Fruit fly (Drosophila melanogaster): ENCODE data around the gene B4.
A peak's percentile ranks its signal among the peaks of the same experiment; 100 is the strongest.

Gene B4

DNA sequence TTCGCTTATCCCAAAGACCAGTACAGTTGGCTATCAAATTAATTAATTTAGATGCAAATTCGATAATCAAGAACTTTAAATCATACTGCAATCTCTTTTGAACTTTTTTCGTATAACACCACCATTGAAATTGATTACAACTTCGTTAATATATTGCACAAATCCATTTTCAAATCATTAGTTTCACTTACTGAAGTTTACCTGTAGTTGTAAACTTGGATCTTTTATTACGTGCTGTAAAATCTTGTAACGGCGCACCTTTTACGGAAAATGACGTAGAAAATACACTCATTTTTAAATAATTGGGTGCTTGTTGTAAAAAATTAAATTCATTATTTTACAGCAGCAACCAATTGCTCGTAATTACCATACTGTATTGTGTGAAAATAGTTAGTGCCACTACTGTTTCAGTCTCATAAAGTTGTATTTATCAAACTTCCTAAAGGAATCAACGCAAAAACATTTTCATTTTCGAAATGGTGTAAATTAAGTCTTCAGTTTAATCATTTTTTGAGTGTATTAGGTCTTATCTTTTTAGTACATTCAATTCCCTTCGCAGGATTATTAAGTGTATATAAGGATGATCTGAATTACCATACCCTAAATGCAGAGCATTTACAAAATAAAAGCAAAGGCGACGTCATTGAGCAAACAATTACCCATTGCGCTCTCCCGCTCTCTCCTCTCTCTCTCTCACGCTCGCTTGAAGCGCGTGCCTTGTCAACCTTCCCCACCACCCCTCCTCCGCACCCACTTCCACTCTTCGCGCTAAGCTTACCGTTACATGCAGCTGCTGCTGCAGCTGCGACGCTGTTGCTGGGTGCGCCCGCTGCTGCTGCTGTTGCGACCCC, 36.7 kb downstream of the B4 start (continued):
- TF ChIP-seq ss (GFP tag; optimal IDR thresholded peaks at IDR 0.05) (peak in 1 of 2 experiments; percentile 2), CG4318 (GFP tag; optimal IDR thresholded peaks at IDR 0.05) (no peak), Blimp-1 (GFP tag; optimal IDR thresholded peaks at IDR 0.05) (no peak), cyc (GFP tag; optimal IDR thresholded peaks at IDR 0.05) (peak; percentile 15), CG10631 (GFP tag; optimal IDR thresholded peaks at IDR 0.05) (peak; percentile 17), Hr38 (GFP tag; optimal IDR thresholded peaks at IDR 0.05) (no peak), CG31627 (GFP tag; optimal IDR thresholded peaks at IDR 0.05) (peak; percentile 42), Sox15 (GFP tag; optimal IDR thresholded peaks at IDR 0.05) (peak; percentile 5), CG16779 (tag; optimal IDR thresholded peaks at IDR 0.05) (no peak), eg (GFP tag; IDR thresholded peaks at IDR 0.05) (peak; percentile 58), fd85E (GFP tag; optimal IDR thresholded peaks at IDR 0.05) (no peak), net (GFP tag; optimal IDR thresholded peaks at IDR 0.05) (no peak), CG3919 (GFP tag; optimal IDR thresholded peaks at IDR 0.05) (peak; percentile 18), spab (GFP tag; optimal IDR thresholded peaks at IDR 0.05) (no peak), CG11902 (GFP tag; optimal IDR thresholded peaks at IDR 0.05) (peak; percentile 8), CG6163 (GFP tag; IDR thresholded peaks at IDR 0.05) (peak; percentile 75), Gug (GFP tag; IDR thresholded peaks at IDR 0.05) (peak; percentile 24), Eip78C (GFP tag) (peak; percentile 78), Ets21C (GFP tag; optimal IDR thresholded peaks at IDR 0.05) (peak; percentile 10), Hr4 (GFP tag; optimal IDR thresholded peaks at IDR 0.05) (peak; percentile 68), acj6 (GFP tag; optimal IDR thresholded peaks at IDR 0.05) (peak; percentile 2), OdsH (GFP tag; optimal IDR thresholded peaks at IDR 0.05) (peak; percentile 44), Smox (GFP tag; optimal IDR thresholded peaks at IDR 0.05) (peak; percentile 39), svp (GFP tag) (peak; percentile 19), Eip93F (GFP tag; optimal IDR thresholded peaks at IDR 0.05) (no peak), Eip75B (GFP tag; optimal IDR thresholded peaks at IDR 0.05) (no peak), CG6276 (GFP tag; optimal IDR thresholded peaks at IDR 0.05) (no peak), lz (GFP tag; optimal IDR thresholded peaks at IDR 0.05) (no peak), fkh (GFP tag; optimal IDR thresholded peaks at IDR 0.05) (peak; percentile 25), Met (GFP tag; optimal IDR thresholded peaks at IDR 0.05) (peak; percentile 33), Lpt (GFP tag; optimal IDR thresholded peaks at IDR 0.05) (no peak)

dm6 chr2L:13510870-13511867, 38.0 kb downstream of the B4 start:
- peak; percentile 38 for TF ChIP-seq vri (GFP tag; optimal IDR thresholded peaks at IDR 0.05)
- peak; percentile 4 for TF ChIP-seq fkh (GFP tag; optimal IDR thresholded peaks at IDR 0.05)
- TF ChIP-seq Lpt (GFP tag; optimal IDR thresholded peaks at IDR 0.05) = peak; percentile 19
- TF ChIP-seq Eip78C (GFP tag) = peak; percentile 29
- no peak for TF ChIP-seq Hr4 (GFP tag; optimal IDR thresholded peaks at IDR 0.05)

dm6 chr2L:13509533-13510240, 39.4 kb downstream of the B4 start:
- TF ChIP-seq OdsH (GFP tag; optimal IDR thresholded peaks at IDR 0.05) (no peak), vri (GFP tag; optimal IDR thresholded peaks at IDR 0.05) (peak; percentile 60), eg (GFP tag; IDR thresholded peaks at IDR 0.05) (no peak), svp (GFP tag) (no peak), CG8632 (GFP tag; optimal IDR thresholded peaks at IDR 0.05) (no peak), CG8119 (GFP tag; IDR thresholded peaks at IDR 0.05) (0 out of 3 replicates have a peak, but pooled peaks have one; percentile 13)
